Fruit fly (Drosophila melanogaster): Measurements from ENCODE around the gene Hs2st.

DNA sequence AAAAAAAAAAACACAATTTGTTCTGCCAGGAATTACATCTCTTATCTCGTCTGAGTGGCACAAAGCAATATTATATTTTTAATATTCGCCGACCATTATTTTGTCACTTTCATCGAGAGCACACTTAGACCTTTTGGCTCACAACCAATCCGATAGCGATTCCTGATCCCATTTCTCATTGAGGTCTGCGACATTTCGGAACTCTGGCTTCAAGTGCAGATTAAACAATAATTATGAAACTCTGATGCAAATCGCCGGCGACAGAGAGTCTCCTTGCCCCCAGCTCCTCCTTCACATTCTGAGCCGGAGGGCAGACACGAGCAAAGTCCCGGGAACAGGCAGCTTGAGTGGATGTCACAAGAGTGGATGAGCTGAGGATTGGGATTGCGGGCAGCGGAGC, 24.5 kb upstream of the Hs2st start:
- TF ChIP-seq h (optimal IDR thresholded peaks at IDR 0.05) = no peak
- no peak for TF ChIP-seq psq (optimal IDR thresholded peaks at IDR 0.05)

Data from Kc167 (cell line).